Worm (Caenorhabditis elegans): ENCODE results near the gene glc-4.

The glc-4 gene

DNA sequence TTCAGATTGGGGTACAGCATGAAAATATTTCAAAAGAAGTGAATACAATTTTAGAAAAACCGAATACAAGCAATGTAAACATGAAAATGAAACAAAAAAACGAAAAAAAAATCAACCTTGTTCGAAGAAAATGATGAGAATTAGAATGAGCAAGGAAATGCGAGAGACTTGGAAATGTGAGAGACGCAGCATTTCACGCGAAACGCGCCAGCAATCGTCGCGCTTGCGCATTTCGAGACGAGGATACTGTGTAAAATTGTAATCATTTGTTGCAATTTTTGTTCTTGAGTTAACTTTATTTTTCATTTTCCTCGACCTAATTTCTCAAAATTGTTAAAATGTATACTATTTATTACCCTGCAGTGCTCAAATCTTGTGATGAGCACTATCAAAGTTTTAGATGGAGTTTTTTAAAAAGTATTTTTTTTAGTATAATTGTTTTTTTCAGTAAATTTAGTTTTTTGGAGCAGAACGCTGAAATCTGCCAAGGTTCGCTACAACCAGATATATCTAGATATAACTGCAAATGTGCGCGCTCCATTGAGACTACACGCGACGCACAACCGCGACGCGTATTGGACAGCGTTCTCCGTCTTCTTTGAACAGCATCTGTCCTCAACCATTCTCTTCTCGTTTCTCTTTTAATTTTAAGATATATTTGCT lies 22.6 kb downstream of the glc-4 start, which contains the start of gene fust-1 (continued):
- peak; percentile 96 for TF ChIP-seq sma-3 (GFP tag; optimal IDR thresholded peaks at IDR 0.05)
- no peak for TF ChIP-seq alr-1 (tag; optimal IDR thresholded peaks at IDR 0.05)
- peak; percentile 95 for TF ChIP-seq crh-2 (tag; optimal IDR thresholded peaks at IDR 0.05)
- TF ChIP-seq Y55F3AM.14 (GFP tag; optimal IDR thresholded peaks at IDR 0.05) = peak; percentile 61
- TF ChIP-seq nhr-11 (tag; optimal IDR thresholded peaks at IDR 0.05) = no peak
- no peak for TF ChIP-seq ztf-1 (GFP tag; conservative IDR thresholded peaks at IDR 0.05)
- TF ChIP-seq aly-2 (tag; optimal IDR thresholded peaks at IDR 0.05) = no peak
- TF ChIP-seq peb-1 (tag; optimal IDR thresholded peaks at IDR 0.05) = no peak
- peak; percentile 71 for TF ChIP-seq ZK546.5 (tag; optimal IDR thresholded peaks at IDR 0.05)

DNA sequence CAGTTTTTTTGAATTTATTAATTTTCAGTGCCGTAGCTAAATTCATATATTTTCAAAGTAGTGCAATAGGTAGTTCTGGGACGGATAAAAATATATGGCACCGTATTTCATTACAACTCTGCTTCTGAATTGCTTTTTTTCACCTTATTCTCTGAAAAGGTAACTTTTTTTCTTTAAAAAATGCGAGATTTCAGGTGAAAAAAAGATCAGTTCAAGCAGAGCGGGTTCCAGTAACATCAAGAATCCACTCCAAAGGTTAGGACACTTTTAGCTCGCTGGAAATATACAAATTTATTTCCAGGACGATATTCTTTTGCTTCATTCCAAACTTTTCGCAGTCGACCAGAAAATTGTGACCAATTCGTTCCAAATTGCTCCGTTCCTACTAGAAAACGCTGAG lies 26.6 kb downstream of the glc-4 start, which contains the start of gene T07F8.1:
Gene T07F8.1, plus strand, starts transcription at position 301 of the 400 bp plus-strand sequence.
- no peak for TF ChIP-seq ZK546.5 (tag; optimal IDR thresholded peaks at IDR 0.05)
- no peak for TF ChIP-seq unc-62 (GFP tag; optimal IDR thresholded peaks at IDR 0.05)
- TF ChIP-seq ceh-82 (tag; optimal IDR thresholded peaks at IDR 0.05) = no peak
- no peak for TF ChIP-seq ceh-16 (tag; optimal IDR thresholded peaks at IDR 0.05)
- no peak for TF ChIP-seq elt-1 (tag; optimal IDR thresholded peaks at IDR 0.05)
- no peak for TF ChIP-seq nhr-12 (tag; optimal IDR thresholded peaks at IDR 0.05)
- TF ChIP-seq dmd-4 (tag; optimal IDR thresholded peaks at IDR 0.05) = no peak
- TF ChIP-seq nhr-25 (tag; optimal IDR thresholded peaks at IDR 0.05) = no peak
- TF ChIP-seq nhr-237 (tag; optimal IDR thresholded peaks at IDR 0.05) = no peak
- TF ChIP-seq ztf-11 (tag; optimal IDR thresholded peaks at IDR 0.05) = no peak
- no peak for TF ChIP-seq Y55F3AM.14 (GFP tag; optimal IDR thresholded peaks at IDR 0.05)
- TF ChIP-seq lsy-2 (tag; optimal IDR thresholded peaks at IDR 0.05) = no peak
- TF ChIP-seq blmp-1 (tag; optimal IDR thresholded peaks at IDR 0.05; ENCODE audit: insufficient read depth) = no peak
- no peak for TF ChIP-seq sma-3 (GFP tag; optimal IDR thresholded peaks at IDR 0.05)
- no peak for TF ChIP-seq nhr-129 (tag; optimal IDR thresholded peaks at IDR 0.05)
- TF ChIP-seq lin-13 (GFP tag; optimal IDR thresholded peaks at IDR 0.05) = no peak
- TF ChIP-seq C34F6.9 (tag; optimal IDR thresholded peaks at IDR 0.05) = no peak
- TF ChIP-seq peb-1 (tag; optimal IDR thresholded peaks at IDR 0.05) = no peak
- no peak for TF ChIP-seq lin-11 (tag; optimal IDR thresholded peaks at IDR 0.05)

DNA sequence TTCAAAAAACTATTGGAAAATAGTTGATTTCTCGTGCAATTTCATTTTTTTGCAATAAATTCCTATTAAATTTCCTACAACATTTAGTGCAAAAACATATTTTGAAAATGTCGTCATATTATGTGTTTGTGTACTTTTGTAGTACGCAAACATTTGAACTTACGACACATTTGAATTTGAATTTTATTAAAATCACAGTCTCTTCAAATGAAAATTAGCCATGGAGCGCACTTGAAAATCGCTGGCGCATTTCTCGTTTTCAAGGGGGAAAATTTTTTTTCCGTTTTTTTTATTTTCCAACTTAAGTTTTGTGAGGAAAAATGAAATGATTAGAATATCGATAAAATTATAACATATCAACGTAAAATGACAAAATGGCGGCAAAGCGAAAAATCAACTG lies 27.2 kb downstream of the glc-4 start:
- TF ChIP-seq zag-1 (tag; optimal IDR thresholded peaks at IDR 0.05) (no peak), nhr-21 (tag; optimal IDR thresholded peaks at IDR 0.05) (no peak), mbf-1 (tag; optimal IDR thresholded peaks at IDR 0.05) (no peak), Y55F3AM.14 (GFP tag; optimal IDR thresholded peaks at IDR 0.05) (no peak), lsy-2 (tag; optimal IDR thresholded peaks at IDR 0.05) (peak; percentile 14 to 80), gmeb-1 (tag; optimal IDR thresholded peaks at IDR 0.05) (peak; percentile 29), ZK546.5 (tag; optimal IDR thresholded peaks at IDR 0.05) (no peak), nhr-77 (tag; optimal IDR thresholded peaks at IDR 0.05) (no peak), ztf-1 (GFP tag; conservative IDR thresholded peaks at IDR 0.05) (no peak), mdl-1 (tag; optimal IDR thresholded peaks at IDR 0.05) (no peak), ceh-16 (tag; optimal IDR thresholded peaks at IDR 0.05) (no peak), mab-5 (tag; optimal IDR thresholded peaks at IDR 0.05) (no peak), unc-55 (GFP tag; optimal IDR thresholded peaks at IDR 0.05) (no peak), crh-2 (tag; optimal IDR thresholded peaks at IDR 0.05) (peak; percentile 29), aly-2 (tag; optimal IDR thresholded peaks at IDR 0.05) (no peak), C34F6.9 (tag; optimal IDR thresholded peaks at IDR 0.05) (peak; percentile 62), lin-11 (tag; optimal IDR thresholded peaks at IDR 0.05) (no peak), nhr-11 (tag; optimal IDR thresholded peaks at IDR 0.05) (no peak), nhr-25 (tag; optimal IDR thresholded peaks at IDR 0.05) (peak; percentile 28), snpc-4 (tag; optimal IDR thresholded peaks at IDR 0.05) (no peak), sem-4 (tag; optimal IDR thresholded peaks at IDR 0.05) (no peak), lin-39 (tag; optimal IDR thresholded peaks at IDR 0.05) (no peak), unc-39 (tag; optimal IDR thresholded peaks at IDR 0.05) (no peak), lin-13 (GFP tag; optimal IDR thresholded peaks at IDR 0.05) (peak; percentile 39), nhr-129 (tag; optimal IDR thresholded peaks at IDR 0.05) (no peak), ama-1 (optimal IDR thresholded peaks at IDR 0.05) (no peak), nhr-237 (tag; optimal IDR thresholded peaks at IDR 0.05) (no peak), elt-1 (tag; optimal IDR thresholded peaks at IDR 0.05) (no peak), elt-3 (tag; optimal IDR thresholded peaks at IDR 0.05) (no peak), sma-9 (GFP tag; optimal IDR thresholded peaks at IDR 0.05) (no peak), sma-9 (tag; optimal IDR thresholded peaks at IDR 0.05) (no peak), fos-1 (tag; optimal IDR thresholded peaks at IDR 0.05) (no peak), nhr-10 (tag; optimal IDR thresholded peaks at IDR 0.05) (no peak), alr-1 (tag; optimal IDR thresholded peaks at IDR 0.05) (no peak)
